Fruit fly (Drosophila melanogaster) whole organism, adult: Measurements from ENCODE around the gene Tmtc4.

ENCODE experiments used
- CG14711 ChIP-seq: fragments of 200-800 bp; sonication (Bioruptor generic); optimal IDR thresholded peaks from 2 replicates; lab custom pipeline; 2018; ENCODE audit warnings: missing biosample characterization, mild to moderate bottlenecking, missing genetic modification characterization, moderate library complexity
- bab1 ChIP-seq: fragments of 200-800 bp; sonication (Bioruptor generic); optimal IDR thresholded peaks from 3 replicates; lab custom pipeline; 2019; ENCODE audit warnings: missing biosample characterization, mild to moderate bottlenecking, missing genetic modification characterization, moderate library complexity
- cic ChIP-seq: fragments of 200-800 bp; sonication (Bioruptor generic); optimal IDR thresholded peaks from 2 replicates; lab custom pipeline; 2017; ENCODE audit warnings: missing biosample characterization, mild to moderate bottlenecking, missing genetic modification characterization, moderate library complexity
- tj ChIP-seq: fragments of 200-800 bp; sonication (Bioruptor generic); optimal IDR thresholded peaks from 3 replicates; lab custom pipeline; 2017; ENCODE audit warnings: missing biosample characterization, mild to moderate bottlenecking, missing genetic modification characterization, moderate library complexity

- no peak for TF ChIP-seq CG14711 (tag; lab: Kevin White, UChicago)
- TF ChIP-seq tj (GFP tag; lab: Kevin White, UChicago): no peak
- TF ChIP-seq bab1: no peak
- TF ChIP-seq cic (GFP tag; lab: Kevin White, UChicago): no peak
Measured at dm6 chr3R:15320747-15321085, 30.3 kb upstream of the Tmtc4 start, which contains the start of gene ear.
